Worm (Caenorhabditis elegans) whole organism, L4 larva: ENCODE results near the gene C16A11.5.
A peak's percentile ranks its signal among the peaks of the same experiment; 100 is the strongest.

Source experiments
- D1046.2 ChIP-seq: fragments of 200-800 bp; sonication (Bioruptor generic); IDR thresholded peaks from 2 replicates; pipeline ENCODE4 v1.3.6; 2022; ENCODE audit warnings: missing genetic modification characterization, missing compliant biosample characterization
- F26F4.8 ChIP-seq: fragments of 200-800 bp; sonication (Bioruptor generic); conservative IDR thresholded peaks from 2 replicates; pipeline ENCODE4 v1.3.6; 2022; ENCODE audit warnings: missing genetic modification characterization, missing compliant biosample characterization
- F44E2.7 ChIP-seq: fragments of 200-800 bp; sonication (Bioruptor generic); IDR thresholded peaks from 2 replicates; pipeline ENCODE4 v2.1.2; 2022; ENCODE audit warnings: missing genetic modification characterization, missing compliant biosample characterization
- R02D3.7 ChIP-seq: fragments of 150-350 bp; sonication (generic microtip); optimal IDR thresholded peaks from 3 replicates; lab custom pipeline; 2014; ENCODE audit warnings: missing biosample characterization, missing genetic modification characterization
- T20F7.1 ChIP-seq: fragments of 200-800 bp; sonication (Bioruptor generic); optimal IDR thresholded peaks from 2 replicates; lab custom pipeline; 2018; ENCODE audit warnings: mild to moderate bottlenecking, missing genetic modification characterization, missing compliant biosample characterization
- T26A8.4 ChIP-seq: fragments of 200-800 bp; sonication (Bioruptor generic); IDR thresholded peaks from 2 replicates; pipeline ENCODE4 v1.3.6; 2022; ENCODE audit warnings: missing genetic modification characterization, missing compliant biosample characterization
- Y105C5A.15 ChIP-seq: fragments of 200-800 bp; sonication (Bioruptor generic); IDR thresholded peaks from 2 replicates; pipeline ENCODE4 v1.3.6; 2022; ENCODE audit warnings: missing genetic modification characterization, missing compliant biosample characterization
- Y5F2A.4 ChIP-seq: fragments of 200-800 bp; sonication (Bioruptor generic); optimal IDR thresholded peaks from 2 replicates; lab custom pipeline; 2018; ENCODE audit warnings: mild to moderate bottlenecking, missing genetic modification characterization, missing compliant biosample characterization
- ZK546.5 ChIP-seq, 2 experiments: sonication (generic microtip); optimal IDR thresholded peaks; 2 replicates each; lab custom pipeline; 2017; ENCODE audit warnings: missing biosample characterization in 2 of 2, missing genetic modification characterization in 2 of 2
- ama-1 ChIP-seq: fragments of 150-350 bp; optimal IDR thresholded peaks from 2 replicates; lab custom pipeline; 2014; ENCODE audit warnings: inconsistent platforms, mixed read lengths
- ceh-28 ChIP-seq: fragments of 150-350 bp; optimal IDR thresholded peaks from 2 replicates; lab custom pipeline; 2014; ENCODE audit warnings: missing biosample characterization, missing genetic modification reagents, missing genetic modification characterization
- ceh-32 ChIP-seq: sonication (generic microtip); optimal IDR thresholded peaks from 2 replicates; lab custom pipeline; 2016; ENCODE audit warnings: mild to moderate bottlenecking, missing genetic modification characterization, missing compliant biosample characterization; ENCODE audit not compliant: poor library complexity
- daf-19 ChIP-seq: fragments of 200-800 bp; sonication (Bioruptor generic); conservative IDR thresholded peaks from 2 replicates; pipeline ENCODE4 v1.3.6; 2022; ENCODE audit warnings: missing genetic modification characterization, missing compliant biosample characterization
- daf-8 ChIP-seq: fragments of 200-800 bp; sonication (Bioruptor generic); IDR thresholded peaks from 2 replicates; pipeline ENCODE4 v1.3.6; 2022; ENCODE audit warnings: missing genetic modification characterization, missing compliant biosample characterization
- dmd-9 ChIP-seq: fragments of 200-800 bp; sonication (Bioruptor generic); IDR thresholded peaks from 2 replicates; pipeline ENCODE4 v1.3.6; 2022; ENCODE audit warnings: missing genetic modification reagents, missing genetic modification characterization, missing compliant biosample characterization
- duxl-1 ChIP-seq: sonication (generic microtip); optimal IDR thresholded peaks from 2 replicates; lab custom pipeline; 2016; ENCODE audit warnings: mild to moderate bottlenecking, missing genetic modification characterization, moderate library complexity, missing compliant biosample characterization; ENCODE audit not compliant: poor library complexity
- egl-27 ChIP-seq: sonication (generic microtip); optimal IDR thresholded peaks from 3 replicates; lab custom pipeline; 2017; ENCODE audit warnings: missing biosample characterization, missing genetic modification reagents, missing genetic modification characterization
- fkh-10 ChIP-seq: fragments of 150-350 bp; optimal IDR thresholded peaks from 2 replicates; lab custom pipeline; 2014; ENCODE audit warnings: missing biosample characterization, missing genetic modification reagents, missing genetic modification characterization
- fos-1 ChIP-seq: fragments of 150-350 bp; optimal IDR thresholded peaks from 2 replicates; lab custom pipeline; 2014; ENCODE audit warnings: missing biosample characterization, missing genetic modification characterization
- lim-7 ChIP-seq: fragments of 200-800 bp; sonication (Bioruptor generic); IDR thresholded peaks from 2 replicates; pipeline ENCODE4 v1.3.6; 2022; ENCODE audit warnings: missing genetic modification characterization, missing compliant biosample characterization
- lin-15B ChIP-seq: fragments of 150-350 bp; sonication (generic microtip); optimal IDR thresholded peaks from 3 replicates; lab custom pipeline; 2014; ENCODE audit warnings: missing biosample characterization, missing genetic modification characterization
- lir-3 ChIP-seq: sonication (generic microtip); optimal IDR thresholded peaks from 2 replicates; lab custom pipeline; 2016; ENCODE audit warnings: mild to moderate bottlenecking, missing genetic modification characterization, missing compliant biosample characterization
- madf-9 ChIP-seq: fragments of 200-800 bp; sonication (Bioruptor generic); conservative IDR thresholded peaks from 2 replicates; pipeline ENCODE4 v1.3.6; 2022; ENCODE audit warnings: missing genetic modification reagents, missing genetic modification characterization, missing compliant biosample characterization
- mxl-3 ChIP-seq: fragments of 200-800 bp; sonication (Bioruptor generic); optimal IDR thresholded peaks from 2 replicates; lab custom pipeline; 2018; ENCODE audit warnings: mild to moderate bottlenecking, missing genetic modification characterization, missing compliant biosample characterization
- nhr-102 ChIP-seq: sonication (generic microtip); optimal IDR thresholded peaks from 2 replicates; lab custom pipeline; 2016; ENCODE audit warnings: mild to moderate bottlenecking, missing genetic modification characterization, moderate library complexity, missing compliant biosample characterization
- nhr-111 ChIP-seq: fragments of 200-800 bp; sonication (Bioruptor generic); optimal IDR thresholded peaks from 2 replicates; lab custom pipeline; 2018; ENCODE audit warnings: mild to moderate bottlenecking, missing genetic modification characterization, missing compliant biosample characterization
- nhr-25 ChIP-seq: sonication (generic microtip); optimal IDR thresholded peaks from 2 replicates; lab custom pipeline; 2017; ENCODE audit warnings: missing genetic modification characterization, mild to moderate bottlenecking, missing compliant biosample characterization, antibody characterized with exemption, moderate library complexity, borderline replicate concordance; ENCODE audit not compliant: insufficient read depth
- nhr-28 ChIP-seq: fragments of 150-350 bp; optimal IDR thresholded peaks from 2 replicates; lab custom pipeline; 2014; ENCODE audit warnings: missing biosample characterization, missing genetic modification characterization
- nhr-41 ChIP-seq: fragments of 200-800 bp; sonication (Bioruptor generic); IDR thresholded peaks from 2 replicates; pipeline ENCODE4 v1.3.6; 2022; ENCODE audit warnings: missing genetic modification reagents, missing genetic modification characterization, missing compliant biosample characterization
- nhr-42 ChIP-seq: fragments of 200-800 bp; sonication (Bioruptor generic); IDR thresholded peaks from 2 replicates; pipeline ENCODE4 v1.3.6; 2022; ENCODE audit warnings: missing genetic modification characterization, missing compliant biosample characterization
- pha-4 ChIP-seq, 2 experiments: fragments of 150-350 bp in 1 of 2; fragments of 200-800 bp in 1 of 2; sonication (Bioruptor generic) in 1 of 2; IDR thresholded peaks in 1 of 2; optimal IDR thresholded peaks in 1 of 2; 2 replicates each; pipeline versions ENCODE4 v1.3.6 to Lab custom; 2014 to 2022; ENCODE audit warnings: missing genetic modification characterization in 2 of 2, missing genetic modification reagents in 2 of 2, missing biosample characterization in 1 of 2, missing compliant biosample characterization in 1 of 2
- php-3 ChIP-seq: fragments of 200-800 bp; sonication (Bioruptor generic); IDR thresholded peaks from 2 replicates; pipeline ENCODE4 v1.3.6; 2022; ENCODE audit warnings: missing genetic modification reagents, missing genetic modification characterization, missing compliant biosample characterization
- pqm-1 ChIP-seq: sonication (generic microtip); optimal IDR thresholded peaks from 2 replicates; lab custom pipeline; 2017; ENCODE audit warnings: missing biosample characterization, missing genetic modification characterization
- saeg-2 ChIP-seq: fragments of 200-800 bp; sonication (Bioruptor generic); IDR thresholded peaks from 2 replicates; pipeline ENCODE4 v1.3.6; 2022; ENCODE audit warnings: missing genetic modification reagents, missing genetic modification characterization, missing compliant biosample characterization
- sdz-12 ChIP-seq: fragments of 200-800 bp; sonication (Bioruptor generic); optimal IDR thresholded peaks from 2 replicates; lab custom pipeline; 2018; ENCODE audit warnings: mild to moderate bottlenecking, missing genetic modification characterization, missing compliant biosample characterization
- set-16 ChIP-seq: fragments of 200-800 bp; sonication (Bioruptor generic); IDR thresholded peaks from 2 replicates; pipeline ENCODE4 v1.3.6; 2022; ENCODE audit warnings: missing genetic modification reagents, missing genetic modification characterization, missing compliant biosample characterization
- snpc-1.2 ChIP-seq: fragments of 200-800 bp; sonication (Bioruptor generic); IDR thresholded peaks from 2 replicates; pipeline ENCODE4 v1.3.6; 2022; ENCODE audit warnings: missing genetic modification reagents, missing genetic modification characterization, missing compliant biosample characterization
- spr-3 ChIP-seq: fragments of 200-800 bp; sonication (Bioruptor generic); optimal IDR thresholded peaks from 2 replicates; lab custom pipeline; 2018; ENCODE audit warnings: mild to moderate bottlenecking, missing genetic modification characterization, missing compliant biosample characterization
- ztf-11 ChIP-seq: fragments of 150-350 bp; optimal IDR thresholded peaks from 2 replicates; lab custom pipeline; 2014; ENCODE audit warnings: missing biosample characterization, missing genetic modification characterization
- ztf-7 ChIP-seq: fragments of 150-350 bp; optimal IDR thresholded peaks from 2 replicates; lab custom pipeline; 2014; ENCODE audit warnings: missing biosample characterization, missing genetic modification characterization

The C16A11.5 gene

ce11 chrII:4238963-4239362 lies 15.9 kb downstream of the C16A11.5 start:
- no peak for TF ChIP-seq T26A8.4 (GFP tag; lab: Robert Waterston, UW)
- no peak for TF ChIP-seq dmd-9
- TF ChIP-seq lir-3 (tag; lab: Kevin White, UChicago), result no peak
- no peak for TF ChIP-seq ama-1 (lab: Kevin White, UChicago)
- no peak for TF ChIP-seq madf-9 (GFP tag; lab: Robert Waterston, UW)
- no peak for TF ChIP-seq pha-4 (GFP tag; IDR thresholded peaks at IDR 0.05; lab: Robert Waterston, UW)
- no peak for TF ChIP-seq pha-4 (tag; optimal IDR thresholded peaks at IDR 0.05; lab: Kevin White, UChicago)
- no peak for TF ChIP-seq nhr-41 (GFP tag; lab: Robert Waterston, UW)
- no peak for TF ChIP-seq php-3 (GFP tag; lab: Robert Waterston, UW)
- no peak for TF ChIP-seq daf-8 (GFP tag; lab: Robert Waterston, UW)
- TF ChIP-seq sdz-12 (GFP tag; lab: Kevin White, UChicago), result no peak
- no peak for TF ChIP-seq lin-15B
- no peak for TF ChIP-seq nhr-28
- no peak for TF ChIP-seq fkh-10 (GFP tag; lab: Kevin White, UChicago)
- no peak for TF ChIP-seq fos-1 (tag; lab: Kevin White, UChicago)
- TF ChIP-seq egl-27, result no peak

- TF ChIP-seq ama-1 (lab: Kevin White, UChicago), result no peak
- TF ChIP-seq nhr-111 (GFP tag; lab: Kevin White, UChicago), result no peak
- no peak for TF ChIP-seq ceh-32 (tag; lab: Kevin White, UChicago)
- TF ChIP-seq Y5F2A.4 (GFP tag; lab: Kevin White, UChicago), result no peak
- no peak for TF ChIP-seq spr-3 (GFP tag; lab: Kevin White, UChicago)
- TF ChIP-seq nhr-25 (tag; lab: Kevin White, UChicago), result no peak
- no peak for TF ChIP-seq duxl-1 (tag; lab: Kevin White, UChicago)
- no peak for TF ChIP-seq ZK546.5 (tag; optimal IDR thresholded peaks at IDR 0.05; lab: Kevin White, UChicago)
- no peak for TF ChIP-seq pqm-1
- no peak for TF ChIP-seq snpc-1.2 (GFP tag; lab: Robert Waterston, UW)
- no peak for TF ChIP-seq lim-7 (GFP tag; lab: Robert Waterston, UW)
- TF ChIP-seq F26F4.8 (GFP tag; lab: Robert Waterston, UW), result no peak
- no peak for TF ChIP-seq T20F7.1 (GFP tag; lab: Kevin White, UChicago)
- TF ChIP-seq T26A8.4 (GFP tag; lab: Robert Waterston, UW), result no peak
- no peak for TF ChIP-seq ztf-11 (tag; lab: Kevin White, UChicago)
Measured at ce11 chrII:4244959-4245358, 21.9 kb downstream of the C16A11.5 start.

DNA sequence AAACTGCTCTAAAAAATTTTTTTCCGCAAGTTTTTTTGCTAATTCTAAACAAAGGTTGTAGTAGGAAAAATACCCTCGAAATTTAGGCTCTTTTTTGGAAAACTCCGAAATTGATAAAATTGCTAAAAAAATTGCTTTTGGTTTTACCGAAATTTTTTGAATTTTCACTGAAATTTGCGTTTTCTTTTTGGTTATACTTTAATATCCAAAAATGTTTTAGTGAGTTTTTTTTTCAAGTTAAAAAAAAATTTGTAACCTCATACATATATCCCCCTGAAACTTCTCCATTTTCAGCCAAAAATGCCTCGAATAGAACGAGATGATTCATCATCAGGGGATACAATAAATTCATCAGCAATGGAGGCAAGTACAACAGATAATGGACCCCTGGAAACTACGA lies 23.8 kb downstream of the C16A11.5 start, which contains the start of gene gpa-11:
Gene gpa-11, plus strand, starts transcription at position 301 of the 400 bp plus-strand sequence.
- no peak for TF ChIP-seq nhr-42 (GFP tag; lab: Robert Waterston, UW)
- TF ChIP-seq egl-27, result no peak
- TF ChIP-seq saeg-2, result no peak
- no peak for TF ChIP-seq nhr-102
- TF ChIP-seq, all 104 proteins: peak for 0

DNA sequence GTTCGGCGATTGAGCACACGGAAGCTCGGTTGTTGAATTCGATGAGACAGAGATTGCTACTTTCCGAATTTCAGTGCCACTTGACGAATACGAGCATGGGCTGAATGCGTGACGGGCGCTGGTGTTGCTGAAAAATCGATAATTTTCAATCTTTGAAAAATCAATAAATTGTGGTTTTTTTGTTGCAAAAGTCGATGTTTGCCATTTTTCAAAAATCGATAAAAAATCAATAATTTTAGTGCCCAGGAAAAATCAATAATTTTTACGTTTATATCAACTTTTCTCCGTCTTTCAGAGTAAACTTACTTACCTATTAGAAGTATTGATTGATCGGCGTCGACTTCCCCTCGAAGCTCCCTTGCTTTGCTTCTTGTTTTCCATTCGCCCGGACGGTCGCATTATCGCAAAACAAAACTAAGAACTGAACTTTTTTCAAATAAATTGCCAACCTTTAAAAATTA lies 33.5 kb downstream of the C16A11.5 start, which contains the start of gene C16A11.7:
Gene C16A11.7, minus strand, starts transcription at position 411 of the 461 bp plus-strand sequence.
- TF ChIP-seq daf-19 (GFP tag; lab: Robert Waterston, UW), result no peak
- TF ChIP-seq ceh-28 (tag; lab: Kevin White, UChicago), result peak; percentile 95
- TF ChIP-seq, all 104 proteins: peak for 1

DNA sequence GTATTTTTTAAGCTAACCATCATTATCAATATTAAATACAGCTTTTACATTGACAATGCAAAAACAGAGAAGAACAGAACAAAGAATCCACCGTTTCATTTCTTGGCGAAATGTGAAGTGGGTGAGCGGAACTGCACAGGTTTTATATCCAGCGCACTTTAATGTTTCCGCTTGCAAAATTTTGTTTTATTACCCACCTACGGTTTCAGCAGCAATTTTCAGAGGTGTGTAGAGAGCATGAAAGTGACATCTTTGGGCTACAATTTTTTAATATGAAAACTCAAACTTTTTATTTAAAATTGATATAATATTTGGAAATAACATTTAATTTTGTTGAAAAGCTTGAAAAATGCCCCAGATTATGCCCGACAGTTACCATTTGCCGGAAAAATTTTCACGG lies 35.6 kb downstream of the C16A11.5 start, which contains the start of gene clec-135:
Gene clec-135, minus strand, starts transcription at position 101 of the 400 bp plus-strand sequence.
- TF ChIP-seq sdz-12 (GFP tag; lab: Kevin White, UChicago) (no peak), set-16 (GFP tag; lab: Robert Waterston, UW) (no peak), D1046.2 (GFP tag; lab: Robert Waterston, UW) (no peak), F44E2.7 (GFP tag; lab: Robert Waterston, UW) (no peak), ZK546.5 (tag; optimal IDR thresholded peaks at IDR 0.05; lab: Kevin White, UChicago) (no peak), Y5F2A.4 (GFP tag; lab: Kevin White, UChicago) (no peak), Y105C5A.15 (no peak), ztf-7 (tag; lab: Kevin White, UChicago) (no peak), mxl-3 (GFP tag; lab: Kevin White, UChicago) (no peak), R02D3.7 (tag; lab: Kevin White, UChicago) (no peak)
